Worm (Caenorhabditis elegans): Measurements from ENCODE around the gene skr-7.

ce11 chrV:4447637-4448036, 25.4 kb downstream of the skr-7 start:
- TF ChIP-seq dao-5 (tag; optimal IDR thresholded peaks at IDR 0.05) = no peak
- TF ChIP-seq him-1 (tag; optimal IDR thresholded peaks at IDR 0.05) = no peak

Data from whole organism, L4/young adult.